Fruit fly (Drosophila melanogaster) whole organism, pupa: Measurements from ENCODE around the gene CG12535.

Experiments
- CG13204 ChIP-seq: fragments of 200-800 bp; sonication (Bioruptor generic); optimal IDR thresholded peaks from 2 replicates; lab custom pipeline; 2018; ENCODE audit warnings: missing biosample characterization, mild to moderate bottlenecking, missing genetic modification characterization, moderate library complexity
- CG8159 ChIP-seq: fragments of 200-800 bp; sonication (Bioruptor generic); optimal IDR thresholded peaks from 3 replicates; lab custom pipeline; 2018; ENCODE audit warnings: missing biosample characterization, mild to moderate bottlenecking, missing genetic modification characterization, moderate library complexity
- D1 ChIP-seq: fragments of 200-800 bp; sonication (Bioruptor generic); optimal IDR thresholded peaks from 2 replicates; lab custom pipeline; 2018; ENCODE audit warnings: missing biosample characterization, mild to moderate bottlenecking, missing genetic modification characterization, moderate library complexity
- Pif1A ChIP-seq: fragments of 200-800 bp; sonication (Bioruptor generic); optimal IDR thresholded peaks from 3 replicates; lab custom pipeline; 2016; ENCODE audit warnings: missing biosample characterization, missing genetic modification characterization

DNA sequence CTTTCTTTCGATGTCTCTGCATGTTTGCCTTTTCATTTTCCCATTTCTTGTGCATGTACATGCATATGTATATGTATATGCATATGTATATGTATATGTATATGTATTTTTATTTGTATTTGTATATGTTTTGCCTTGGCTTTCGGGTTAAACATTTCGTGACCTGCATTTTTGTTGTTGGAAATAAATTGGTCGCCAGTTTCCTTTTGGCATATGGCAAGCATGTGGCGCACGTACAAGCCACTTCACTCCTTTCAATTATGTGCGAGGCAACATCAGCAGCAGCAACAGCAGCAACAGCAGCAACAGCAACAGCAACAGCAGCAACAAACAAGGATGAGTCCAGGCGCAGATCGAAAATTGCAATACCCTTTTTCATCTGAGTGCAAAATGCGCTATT, 97.2 kb downstream of the CG12535 start:
- TF ChIP-seq CG8159 (tag; lab: Kevin White, UChicago) (no peak), D1 (tag; lab: Kevin White, UChicago) (no peak), CG13204 (GFP tag; lab: Kevin White, UChicago) (no peak), Pif1A (no peak)
